Fruit fly (Drosophila melanogaster) whole organism, embryonic: ENCODE data around the gene CG42271.
A peak's percentile ranks its signal among the peaks of the same experiment; 100 is the strongest.

Experiments
- C15 ChIP-seq: fragments of 200-800 bp; sonication (Bioruptor generic); IDR thresholded peaks from 3 replicates; pipeline ENCODE4 v1.3.6; 2022; ENCODE audit warnings: missing biosample characterization, missing genetic modification characterization
- CG10209 ChIP-seq: fragments of 200-800 bp; sonication (Bioruptor generic); optimal IDR thresholded peaks from 3 replicates; lab custom pipeline; 2017; ENCODE audit warnings: missing biosample characterization, mild to moderate bottlenecking, missing genetic modification characterization, missing genetic modification reagents
- CG12659 ChIP-seq: fragments of 200-800 bp; sonication (Bioruptor generic); optimal IDR thresholded peaks from 3 replicates; lab custom pipeline; 2017; ENCODE audit warnings: mild to moderate bottlenecking, missing biosample characterization, missing genetic modification reagents, missing genetic modification characterization
- CG13123 ChIP-seq: fragments of 200-800 bp; sonication (Bioruptor generic); optimal IDR thresholded peaks from 2 replicates; lab custom pipeline; 2016; ENCODE audit warnings: missing biosample characterization, missing genetic modification characterization
- CG14050 ChIP-seq: fragments of 200-800 bp; sonication (Bioruptor generic); IDR thresholded peaks from 3 replicates; pipeline ENCODE4 v1.3.6; 2022; ENCODE audit warnings: missing biosample characterization, missing genetic modification characterization
- CG14441 ChIP-seq: fragments of 200-800 bp; sonication (Bioruptor generic); IDR thresholded peaks from 2 replicates; pipeline ENCODE4 v1.3.6; 2022; ENCODE audit warnings: missing biosample characterization, missing genetic modification characterization
- CG15011 ChIP-seq: fragments of 200-800 bp; sonication (Bioruptor generic); optimal IDR thresholded peaks from 3 replicates; lab custom pipeline; 2018; ENCODE audit warnings: missing biosample characterization, mild to moderate bottlenecking, missing genetic modification characterization
- CG17385 ChIP-seq: fragments of 200-800 bp; sonication (Bioruptor generic); optimal IDR thresholded peaks from 3 replicates; lab custom pipeline; 2018; ENCODE audit warnings: missing biosample characterization, mild to moderate bottlenecking, missing genetic modification characterization
- CG2199 ChIP-seq: fragments of 200-800 bp; sonication (Bioruptor generic); IDR thresholded peaks from 3 replicates; pipeline ENCODE4 v1.3.6; 2022; ENCODE audit warnings: missing biosample characterization, missing genetic modification characterization
- CG3407 ChIP-seq: fragments of 200-800 bp; sonication (Bioruptor generic); optimal IDR thresholded peaks from 2 replicates; lab custom pipeline; 2018; ENCODE audit warnings: missing biosample characterization, mild to moderate bottlenecking, missing genetic modification characterization
- CG34376 ChIP-seq: fragments of 200-800 bp; sonication (Bioruptor generic); optimal IDR thresholded peaks from 2 replicates; lab custom pipeline; 2018; ENCODE audit warnings: missing biosample characterization, mild to moderate bottlenecking, missing genetic modification characterization
- CG42726 ChIP-seq: fragments of 200-800 bp; sonication (Bioruptor generic); IDR thresholded peaks from 2 replicates; pipeline ENCODE4 v1.3.6; 2022; ENCODE audit warnings: missing biosample characterization, missing genetic modification characterization; ENCODE audit not compliant: partially characterized antibody
- CG5953 ChIP-seq: fragments of 200-800 bp; sonication (Bioruptor generic); IDR thresholded peaks from 2 replicates; pipeline ENCODE4 v1.3.6; 2022; ENCODE audit warnings: missing biosample characterization, missing genetic modification characterization
- CG6683 ChIP-seq: fragments of 200-800 bp; sonication (Bioruptor generic); optimal IDR thresholded peaks from 2 replicates; lab custom pipeline; 2017; ENCODE audit warnings: missing biosample characterization, mild to moderate bottlenecking, missing genetic modification characterization, missing genetic modification reagents
- CG6791 ChIP-seq: fragments of 200-800 bp; sonication (Bioruptor generic); IDR thresholded peaks from 3 replicates; pipeline ENCODE4 v1.3.6; 2022; ENCODE audit warnings: missing biosample characterization, missing genetic modification characterization; ENCODE audit not compliant: partially characterized antibody
- CG7271 ChIP-seq: fragments of 200-800 bp; sonication (Bioruptor generic); optimal IDR thresholded peaks from 2 replicates; lab custom pipeline; 2018; ENCODE audit warnings: missing biosample characterization, mild to moderate bottlenecking, missing genetic modification characterization, moderate library complexity
- CG7987 ChIP-seq: fragments of 200-800 bp; sonication (Bioruptor generic); optimal IDR thresholded peaks from 2 replicates; lab custom pipeline; 2018; ENCODE audit warnings: missing biosample characterization, mild to moderate bottlenecking, missing genetic modification characterization, moderate library complexity
- CG8359 ChIP-seq: fragments of 200-800 bp; sonication (Bioruptor generic); optimal IDR thresholded peaks from 2 replicates; lab custom pipeline; 2017; ENCODE audit warnings: missing biosample characterization, mild to moderate bottlenecking, missing genetic modification characterization, borderline replicate concordance
- CG9215 ChIP-seq: fragments of 200-800 bp; sonication (Bioruptor generic); IDR thresholded peaks from 2 replicates; pipeline ENCODE4 v1.3.6; 2022; ENCODE audit warnings: missing biosample characterization, missing genetic modification characterization
- Dip3 ChIP-seq: fragments of 200-800 bp; sonication (Bioruptor generic); optimal IDR thresholded peaks from 3 replicates; lab custom pipeline; 2016; ENCODE audit warnings: missing biosample characterization, missing genetic modification characterization
- E2f1 ChIP-seq: fragments of 200-800 bp; sonication (Bioruptor generic); IDR thresholded peaks from 2 replicates; pipeline ENCODE4 v1.3.6; 2022; ENCODE audit warnings: missing biosample characterization, missing genetic modification characterization
- Fer1 ChIP-seq: fragments of 200-800 bp; sonication (Bioruptor generic); optimal IDR thresholded peaks from 2 replicates; lab custom pipeline; 2017; ENCODE audit warnings: missing biosample characterization, mild to moderate bottlenecking, missing genetic modification characterization
- HLH3B ChIP-seq: fragments of 200-800 bp; sonication (Bioruptor generic); IDR thresholded peaks from 2 replicates; pipeline ENCODE4 v1.3.6; 2022; ENCODE audit warnings: missing biosample characterization, missing genetic modification characterization
- Hsf ChIP-seq: fragments of 200-800 bp; sonication (Bioruptor generic); optimal IDR thresholded peaks from 3 replicates; lab custom pipeline; 2016; ENCODE audit warnings: missing biosample characterization, missing genetic modification characterization
- Nf-YC ChIP-seq: fragments of 200-800 bp; optimal IDR thresholded peaks from 3 replicates; lab custom pipeline; 2019; ENCODE audit warnings: missing biosample characterization, mild to moderate bottlenecking, missing genetic modification characterization, moderate library complexity
- Oli ChIP-seq: fragments of 200-800 bp; sonication (Bioruptor generic); optimal IDR thresholded peaks from 2 replicates; lab custom pipeline; 2018; ENCODE audit warnings: missing biosample characterization, mild to moderate bottlenecking, missing genetic modification characterization, moderate library complexity
- PHDP ChIP-seq: fragments of 200-800 bp; sonication (Bioruptor generic); optimal IDR thresholded peaks from 3 replicates; lab custom pipeline; 2018; ENCODE audit warnings: missing biosample characterization, mild to moderate bottlenecking, missing genetic modification characterization, moderate library complexity
- YL-1 ChIP-seq: fragments of 200-800 bp; sonication (Bioruptor generic); optimal IDR thresholded peaks from 3 replicates; lab custom pipeline; 2017; ENCODE audit warnings: missing biosample characterization, mild to moderate bottlenecking, missing genetic modification characterization
- aop ChIP-seq: fragments of 200-800 bp; sonication (Bioruptor generic); IDR thresholded peaks from 2 replicates; pipeline ENCODE4 v1.3.6; 2022; ENCODE audit warnings: missing biosample characterization, missing genetic modification characterization
- ara ChIP-seq: fragments of 200-800 bp; sonication (Bioruptor generic); IDR thresholded peaks from 2 replicates; pipeline ENCODE4 v1.3.6; 2022; ENCODE audit warnings: missing biosample characterization, missing genetic modification characterization
- ase ChIP-seq: fragments of 200-800 bp; sonication (Bioruptor generic); IDR thresholded peaks from 3 replicates; pipeline ENCODE4 v1.3.6; 2022; ENCODE audit warnings: missing biosample characterization, missing genetic modification characterization
- cato ChIP-seq: fragments of 200-800 bp; sonication (Bioruptor generic); optimal IDR thresholded peaks from 2 replicates; lab custom pipeline; 2016; ENCODE audit warnings: missing biosample characterization, missing genetic modification characterization, borderline replicate concordance
- chinmo ChIP-seq: fragments of 200-800 bp; sonication (Bioruptor generic); IDR thresholded peaks from 4 replicates; pipeline ENCODE4 v1.3.6; 2022; ENCODE audit warnings: missing biosample characterization, missing genetic modification characterization; ENCODE audit not compliant: partially characterized antibody
- chn ChIP-seq: fragments of 200-800 bp; sonication (Bioruptor generic); optimal IDR thresholded peaks from 2 replicates; lab custom pipeline; 2016; ENCODE audit warnings: missing biosample characterization, missing genetic modification characterization
- dm ChIP-seq: fragments of 200-800 bp; sonication (Bioruptor generic); optimal IDR thresholded peaks from 3 replicates; lab custom pipeline; 2016; ENCODE audit warnings: missing biosample characterization, missing genetic modification characterization
- fru ChIP-seq: fragments of >200 bp; optimal IDR thresholded peaks from 2 replicates; lab custom pipeline; 2017
- ham ChIP-seq: fragments of 200-800 bp; sonication (Bioruptor generic); IDR thresholded peaks from 2 replicates; pipeline ENCODE4 v1.3.6; 2022; ENCODE audit warnings: missing biosample characterization, missing genetic modification characterization
- hkb ChIP-seq, 2 experiments: fragments of 200-800 bp in 1 of 2; fragments of >200 bp in 1 of 2; sonication (Bioruptor generic) in 1 of 2; IDR thresholded peaks in 1 of 2; optimal IDR thresholded peaks in 1 of 2; 2 replicates each; pipeline versions ENCODE4 v1.3.6 to Lab custom; 2017 to 2022; ENCODE audit warnings: missing biosample characterization in 1 of 2, missing genetic modification characterization in 1 of 2
- hth ChIP-seq: fragments of >200 bp; optimal IDR thresholded peaks from 2 replicates; lab custom pipeline; 2017; ENCODE audit warnings: inconsistent platforms
- kni ChIP-seq: fragments of 200-800 bp; sonication (Bioruptor generic); optimal IDR thresholded peaks from 3 replicates; lab custom pipeline; 2017; ENCODE audit warnings: mild to moderate bottlenecking, missing biosample characterization, missing genetic modification reagents, missing genetic modification characterization
- lmd ChIP-seq: fragments of 200-800 bp; sonication (Bioruptor generic); IDR thresholded peaks from 2 replicates; pipeline ENCODE4 v1.3.6; 2022; ENCODE audit warnings: missing biosample characterization, missing genetic modification characterization
- pan ChIP-seq, 4 experiments: fragments of >200 bp in 3 of 4; fragments of 200-800 bp in 1 of 4; sonication (Bioruptor generic) in 1 of 4; optimal IDR thresholded peaks in 3 of 4; IDR thresholded peaks in 1 of 4; 2 replicates each; pipeline versions ENCODE4 v1.3.6 to Lab custom; 2017 to 2022; ENCODE audit warnings: missing biosample characterization in 2 of 4, missing genetic modification characterization in 2 of 4, mixed read lengths in 1 of 4
- scrt ChIP-seq: fragments of 200-800 bp; sonication (Bioruptor generic); optimal IDR thresholded peaks from 2 replicates; lab custom pipeline; 2018; ENCODE audit warnings: missing biosample characterization, mild to moderate bottlenecking, missing genetic modification characterization, moderate library complexity
- sens-2 ChIP-seq: fragments of 200-800 bp; sonication (Bioruptor generic); IDR thresholded peaks from 2 replicates; pipeline ENCODE4 v1.3.6; 2022; ENCODE audit warnings: missing biosample characterization, missing genetic modification characterization
- sima ChIP-seq: fragments of 200-800 bp; sonication (Bioruptor generic); optimal IDR thresholded peaks from 2 replicates; lab custom pipeline; 2016; ENCODE audit warnings: missing biosample characterization, missing genetic modification characterization
- slou ChIP-seq: fragments of 200-800 bp; sonication (Bioruptor generic); optimal IDR thresholded peaks from 3 replicates; lab custom pipeline; 2016; ENCODE audit warnings: missing biosample characterization, missing genetic modification characterization
- vfl ChIP-seq: fragments of 200-800 bp; sonication (Bioruptor generic); optimal IDR thresholded peaks from 2 replicates; lab custom pipeline; 2016; ENCODE audit warnings: missing biosample characterization, missing genetic modification characterization
- z ChIP-seq: fragments of 200-800 bp; sonication (Bioruptor generic); IDR thresholded peaks from 3 replicates; pipeline ENCODE4 v1.3.6; 2022; ENCODE audit warnings: missing biosample characterization, missing genetic modification characterization

CG42271 gene

dm6 chrX:14208426-14209208 lies 25.2 kb downstream of the CG42271 start (continued):
- TF ChIP-seq CG13123 (GFP tag; lab: Kevin White, UChicago): no peak
- TF ChIP-seq CG7271 (tag; lab: Kevin White, UChicago): peak; percentile 70
- TF ChIP-seq hth (lab: Kevin White, UChicago): no peak
- 0 out of 3 replicates have a peak, but pooled peaks have one; percentile 56 for TF ChIP-seq ase (GFP tag; lab: Robert Waterston, UW)
- TF ChIP-seq CG9215 (GFP tag; lab: Robert Waterston, UW): no peak
- no peak for TF ChIP-seq CG2199 (GFP tag; lab: Robert Waterston, UW)
- no peak for TF ChIP-seq fru (lab: Kevin White, UChicago)
- peak; percentile 65 for TF ChIP-seq Oli (tag; lab: Kevin White, UChicago)
- peak; percentile 59 for TF ChIP-seq CG17385 (GFP tag; lab: Kevin White, UChicago)
- TF ChIP-seq CG6683: peak; percentile 15
- no peak for TF ChIP-seq vfl (GFP tag; lab: Kevin White, UChicago)
- no peak for TF ChIP-seq C15 (GFP tag; lab: Robert Waterston, UW)
- no peak for TF ChIP-seq cato (GFP tag; lab: Kevin White, UChicago)
- TF ChIP-seq CG14050 (GFP tag; lab: Robert Waterston, UW): peak; percentile 61
- peak; percentile 43; the same call in 1 of the 2 replicates for TF ChIP-seq CG5953 (GFP tag; lab: Robert Waterston, UW)
- peak; percentile 63 for TF ChIP-seq PHDP (tag; lab: Kevin White, UChicago)
- no peak for TF ChIP-seq Dip3 (GFP tag; lab: Kevin White, UChicago)
- TF ChIP-seq CG34376 (GFP tag; lab: Kevin White, UChicago): no peak
- peak; percentile 24 for TF ChIP-seq CG15011 (GFP tag; lab: Kevin White, UChicago)
- TF ChIP-seq HLH3B (GFP tag; lab: Robert Waterston, UW): peak; percentile 49; the same call in 1 of the 2 replicates
- peak; percentile 67 for TF ChIP-seq scrt (GFP tag; lab: Kevin White, UChicago)
- peak; percentile 51; the same call in 1 of the 2 replicates for TF ChIP-seq sens-2
- no peak for TF ChIP-seq z (GFP tag; lab: Robert Waterston, UW)
- TF ChIP-seq ham (GFP tag; lab: Robert Waterston, UW): no peak
- no peak for TF ChIP-seq aop (GFP tag; lab: Robert Waterston, UW)
- no peak for TF ChIP-seq ara (GFP tag; lab: Robert Waterston, UW)
- peak; percentile 29; the same call in 1 of the 2 replicates for TF ChIP-seq E2f1 (GFP tag; lab: Robert Waterston, UW)
- no peak for TF ChIP-seq slou (GFP tag; lab: Kevin White, UChicago)
- TF ChIP-seq CG6791 (GFP tag; lab: Robert Waterston, UW): no peak
- TF ChIP-seq kni (GFP tag; lab: Kevin White, UChicago): peak; percentile 16
- peak; percentile 60 for TF ChIP-seq CG8359
- TF ChIP-seq lmd: peak; percentile 24
- TF ChIP-seq CG10209: peak; percentile 38
- TF ChIP-seq dm (GFP tag; lab: Kevin White, UChicago): no peak
- no peak for TF ChIP-seq pan (optimal IDR thresholded peaks at IDR 0.05; lab: Kevin White, UChicago)
- peak in 1 of 2 experiments; percentile 58 for TF ChIP-seq pan (GFP tag; optimal IDR thresholded peaks at IDR 0.05 in 1 of 2, IDR thresholded peaks at IDR 0.05 in 1 of 2)
- peak; percentile 0 for TF ChIP-seq YL-1
- TF ChIP-seq chinmo (GFP tag; lab: Robert Waterston, UW): peak; percentile 54; the same call in 1 of the 4 replicates
- peak; percentile 33 for TF ChIP-seq Fer1 (GFP tag; lab: Kevin White, UChicago)
- TF ChIP-seq hkb (optimal IDR thresholded peaks at IDR 0.05; lab: Kevin White, UChicago): no peak
- peak; percentile 82 for TF ChIP-seq hkb (GFP tag; IDR thresholded peaks at IDR 0.05; lab: Robert Waterston, UW)
- TF ChIP-seq CG14441 (GFP tag; lab: Robert Waterston, UW): peak; percentile 44; the same call in 1 of the 2 replicates
- TF ChIP-seq CG42726 (GFP tag; lab: Robert Waterston, UW): no peak
- no peak for TF ChIP-seq Nf-YC (tag; lab: Kevin White, UChicago)
- TF ChIP-seq sima (GFP tag; lab: Kevin White, UChicago): no peak
- peak; percentile 30 for TF ChIP-seq chn
- TF ChIP-seq CG12659 (GFP tag; lab: Kevin White, UChicago): peak; percentile 48
- no peak for TF ChIP-seq CG3407 (GFP tag; lab: Kevin White, UChicago)
- peak; percentile 37 for TF ChIP-seq Hsf
- no peak for TF ChIP-seq CG7987 (GFP tag; lab: Kevin White, UChicago)
